Fruit fly (Drosophila melanogaster) whole organism: ENCODE results near the gene CG15564.

Source experiments
- CG8478 ChIP-seq: fragments of >200 bp; optimal IDR thresholded peaks from 2 replicates; lab custom pipeline; 2018; ENCODE audit warnings: inconsistent platforms
- Dll ChIP-seq: fragments of >200 bp; optimal IDR thresholded peaks from 2 replicates; lab custom pipeline; 2017
- pan ChIP-seq: fragments of >200 bp; optimal IDR thresholded peaks from 2 replicates; lab custom pipeline; 2017
- psq ChIP-seq: fragments of >200 bp; optimal IDR thresholded peaks from 2 replicates; lab custom pipeline; 2017
- usp ChIP-seq: fragments of >200 bp; optimal IDR thresholded peaks from 2 replicates; lab custom pipeline; 2017; ENCODE audit warnings: missing biosample characterization, missing genetic modification characterization, mixed read lengths

dm6 chr3R:31248245-31248644 lies 13.1 kb upstream of the CG15564 start:
- TF ChIP-seq usp (GFP tag; lab: Kevin White, UChicago) (no peak), Dll (lab: Kevin White, UChicago) (no peak), pan (lab: Kevin White, UChicago) (no peak), psq (lab: Kevin White, UChicago) (no peak), CG8478 (lab: Kevin White, UChicago) (no peak)
